Fruit fly (Drosophila melanogaster): ENCODE measurements around the gene CG4702.

DNA sequence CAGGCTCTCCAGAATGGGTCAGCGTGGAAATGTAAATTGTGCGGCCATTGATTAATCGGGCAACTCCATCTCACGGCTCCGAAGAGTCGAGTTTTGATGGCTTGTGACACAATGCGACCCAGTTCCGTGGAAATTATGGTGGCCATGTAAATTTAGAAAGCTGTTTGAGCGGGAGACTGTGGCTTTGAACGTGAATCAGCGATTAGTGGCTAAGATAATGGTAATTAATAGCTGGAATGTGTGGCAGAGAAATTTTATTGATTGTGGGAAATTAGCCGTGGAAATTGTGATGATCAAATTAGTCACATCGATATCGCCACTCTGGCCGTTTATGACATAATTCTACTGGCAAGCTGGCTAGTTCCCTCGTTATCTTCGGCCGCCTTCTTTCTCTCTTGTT lies 3.2 kb downstream of the CG4702 start:
- TF ChIP-seq CG13204 (GFP tag; optimal IDR thresholded peaks at IDR 0.05) (no peak), D1 (tag; optimal IDR thresholded peaks at IDR 0.05) (no peak), Ets98B (GFP tag; IDR thresholded peaks at IDR 0.05) (no peak), CG8301 (tag; optimal IDR thresholded peaks at IDR 0.05) (no peak), Pif1B (GFP tag; optimal IDR thresholded peaks at IDR 0.05) (no peak), CG12605 (GFP tag; IDR thresholded peaks at IDR 0.05) (no peak), rn (GFP tag; IDR thresholded peaks at IDR 0.05) (no peak)

Data from whole organism, pupa.